Worm (Caenorhabditis elegans) whole organism, L3 larva: Measurements from ENCODE around the gene T24D3.2.

Experiments used
- R02D3.7 ChIP-seq: fragments of 150-350 bp; optimal IDR thresholded peaks from 2 replicates; lab custom pipeline; 2014; ENCODE audit warnings: missing biosample characterization, missing genetic modification characterization
- ama-1 ChIP-seq: fragments of 150-350 bp; optimal IDR thresholded peaks from 2 replicates; lab custom pipeline; 2018
- ceh-28 ChIP-seq: fragments of 150-350 bp; optimal IDR thresholded peaks from 2 replicates; lab custom pipeline; 2014; ENCODE audit warnings: missing biosample characterization, missing genetic modification reagents, missing genetic modification characterization
- daf-12 ChIP-seq: fragments of 150-350 bp; optimal IDR thresholded peaks from 2 replicates; lab custom pipeline; 2014; ENCODE audit warnings: missing biosample characterization, missing genetic modification reagents, missing genetic modification characterization
- egl-27 ChIP-seq: sonication (generic microtip); optimal IDR thresholded peaks from 4 replicates; lab custom pipeline; 2017; ENCODE audit warnings: missing biosample characterization, missing genetic modification reagents, missing genetic modification characterization
- elt-3 ChIP-seq, 3 experiments: fragments of 150-350 bp in 1 of 3; sonication (generic microtip) in 2 of 3; optimal IDR thresholded peaks; 2 replicates in 2 of 3; 4 replicates in 1 of 3; lab custom pipeline; 2014 to 2017; ENCODE audit warnings: missing biosample characterization in 3 of 3, missing genetic modification characterization in 3 of 3
- jun-1 ChIP-seq: fragments of 150-350 bp; optimal IDR thresholded peaks from 2 replicates; lab custom pipeline; 2014; ENCODE audit warnings: missing biosample characterization, missing genetic modification reagents, missing genetic modification characterization
- lin-39 ChIP-seq: fragments of 150-350 bp; optimal IDR thresholded peaks from 2 replicates; lab custom pipeline; 2018; ENCODE audit warnings: missing biosample characterization, missing genetic modification reagents, missing genetic modification characterization
- mdl-1 ChIP-seq: fragments of 150-350 bp; optimal IDR thresholded peaks from 2 replicates; lab custom pipeline; 2014; ENCODE audit warnings: missing biosample characterization, missing genetic modification characterization
- nhr-237 ChIP-seq: fragments of 150-350 bp; optimal IDR thresholded peaks from 2 replicates; lab custom pipeline; 2014; ENCODE audit warnings: missing biosample characterization, missing genetic modification characterization
- nhr-28 ChIP-seq: fragments of 150-350 bp; optimal IDR thresholded peaks from 2 replicates; lab custom pipeline; 2014; ENCODE audit warnings: missing biosample characterization, missing genetic modification characterization
- nhr-77 ChIP-seq: fragments of 150-350 bp; optimal IDR thresholded peaks from 2 replicates; lab custom pipeline; 2014; ENCODE audit warnings: missing biosample characterization, missing genetic modification characterization
- pha-4 ChIP-seq: fragments of 150-350 bp; optimal IDR thresholded peaks from 2 replicates; lab custom pipeline; 2014; ENCODE audit warnings: missing biosample characterization, missing genetic modification reagents, missing genetic modification characterization
- ztf-4 ChIP-seq: fragments of 150-350 bp; optimal IDR thresholded peaks from 2 replicates; lab custom pipeline; 2014; ENCODE audit warnings: missing biosample characterization, missing genetic modification characterization

DNA sequence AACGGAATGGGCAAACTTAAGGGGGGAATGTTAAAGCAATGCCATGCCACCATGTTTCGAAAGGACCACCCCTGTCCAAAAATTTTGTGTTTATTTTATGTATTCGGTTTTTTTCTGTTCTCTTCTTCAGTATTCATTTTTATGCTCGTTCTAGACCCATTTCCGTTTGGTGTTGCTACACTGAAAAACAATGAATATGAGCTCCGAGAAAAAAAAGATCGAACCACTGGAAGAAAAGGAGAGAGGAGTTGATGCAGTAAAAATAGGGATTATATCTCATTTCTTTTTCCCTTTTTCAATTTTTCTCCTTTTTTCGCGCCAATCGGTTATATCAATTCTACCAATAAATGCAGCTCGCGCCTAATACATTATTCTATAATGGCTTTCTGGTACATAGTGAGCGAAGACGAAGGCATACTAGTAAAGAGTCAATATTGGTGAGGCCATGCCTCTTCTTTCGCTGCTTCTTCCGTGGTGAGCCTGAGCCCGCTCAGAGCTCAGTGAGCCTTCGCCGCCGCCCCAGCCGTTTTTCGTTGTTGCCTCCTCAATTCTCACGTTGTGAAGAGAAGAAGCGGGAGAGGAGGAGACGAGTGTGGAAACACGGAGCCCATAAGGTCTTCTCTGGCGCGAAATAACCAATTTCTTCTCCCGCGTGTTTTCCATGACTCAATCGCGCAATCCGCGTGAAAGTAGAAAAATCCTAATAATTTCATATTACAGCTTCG lies 14.6 kb downstream of the T24D3.2 start:
- TF ChIP-seq ama-1 (lab: Kevin White, UChicago) (no peak), pha-4 (no peak), nhr-77 (tag; lab: Kevin White, UChicago) (no peak), mdl-1 (tag; lab: Kevin White, UChicago) (no peak), R02D3.7 (tag; lab: Kevin White, UChicago) (no peak), ceh-28 (tag; lab: Kevin White, UChicago) (no peak), nhr-28 (tag; lab: Kevin White, UChicago) (no peak), egl-27 (no peak), jun-1 (tag; lab: Kevin White, UChicago) (no peak), daf-12 (no peak), elt-3 (tag; optimal IDR thresholded peaks at IDR 0.05; lab: Kevin White, UChicago) (no peak), lin-39 (tag; lab: Kevin White, UChicago) (peak; percentile 26), nhr-237 (tag; lab: Kevin White, UChicago) (no peak), ztf-4 (tag; lab: Kevin White, UChicago) (no peak)
